Worm (Caenorhabditis elegans) whole organism, L1 larva: Measurements from ENCODE around the gene B0563.1.
A peak's percentile ranks its signal among the peaks of the same experiment; 100 is the strongest.

Experiments
- C04F5.9 ChIP-seq: sonication (generic microtip); optimal IDR thresholded peaks from 2 replicates; lab custom pipeline; 2016; ENCODE audit warnings: missing genetic modification characterization, missing compliant biosample characterization
- Y116A8C.19 ChIP-seq: sonication (generic microtip); optimal IDR thresholded peaks from 2 replicates; lab custom pipeline; 2016; ENCODE audit warnings: missing compliant biosample characterization, missing genetic modification characterization, borderline replicate concordance
- aha-1 ChIP-seq: fragments of 150-350 bp; optimal IDR thresholded peaks from 2 replicates; lab custom pipeline; 2014; ENCODE audit warnings: missing biosample characterization, missing genetic modification characterization
- alr-1 ChIP-seq: fragments of 200-800 bp; sonication (Bioruptor generic); optimal IDR thresholded peaks from 2 replicates; lab custom pipeline; 2018; ENCODE audit warnings: borderline replicate concordance, mild to moderate bottlenecking, missing genetic modification characterization, missing compliant biosample characterization
- aly-2 ChIP-seq: fragments of 150-350 bp; optimal IDR thresholded peaks from 2 replicates; lab custom pipeline; 2014; ENCODE audit warnings: missing biosample characterization, missing genetic modification characterization
- ama-1 ChIP-seq: fragments of 150-350 bp; optimal IDR thresholded peaks from 2 replicates; lab custom pipeline; 2014
- ceh-63 ChIP-seq: fragments of 200-800 bp; sonication (Bioruptor generic); optimal IDR thresholded peaks from 2 replicates; lab custom pipeline; 2018; ENCODE audit warnings: mild to moderate bottlenecking, missing genetic modification characterization, missing compliant biosample characterization
- ceh-8 ChIP-seq: fragments of 200-800 bp; sonication (Bioruptor generic); optimal IDR thresholded peaks from 2 replicates; lab custom pipeline; 2018; ENCODE audit warnings: mild to moderate bottlenecking, missing genetic modification characterization, moderate library complexity, missing compliant biosample characterization
- dpl-1 ChIP-seq, 3 experiments: fragments of 150-350 bp in 2 of 3; sonication (generic microtip) in 1 of 3; optimal IDR thresholded peaks; 2 replicates each; lab custom pipeline; 2014 to 2017; ENCODE audit warnings: missing biosample characterization in 3 of 3, missing genetic modification characterization in 3 of 3, missing genetic modification reagents in 3 of 3
- efl-1 ChIP-seq, 4 experiments: fragments of 150-350 bp; optimal IDR thresholded peaks in 3 of 4; peaks in 1 of 4; 1 replicate in 1 of 4; 2 replicates in 3 of 4; lab custom pipeline; 2014; ENCODE audit warnings: missing biosample characterization in 2 of 4, missing genetic modification characterization in 2 of 4, missing genetic modification reagents in 2 of 4
- egl-27 ChIP-seq, 2 experiments: fragments of 150-350 bp in 1 of 2; sonication (generic microtip); optimal IDR thresholded peaks; 3 replicates each; lab custom pipeline; 2017 to 2018; ENCODE audit warnings: missing biosample characterization in 2 of 2, missing genetic modification characterization in 2 of 2, missing genetic modification reagents in 2 of 2
- elt-2 ChIP-seq: sonication (generic microtip); optimal IDR thresholded peaks from 2 replicates; lab custom pipeline; 2016; ENCODE audit warnings: missing genetic modification characterization, mild to moderate bottlenecking, inconsistent platforms, missing compliant biosample characterization, missing genetic modification reagents
- elt-3 ChIP-seq, 6 experiments: fragments of 150-350 bp in 1 of 6; sonication (generic microtip); optimal IDR thresholded peaks; 2 replicates each; lab custom pipeline; 2017 to 2018; ENCODE audit warnings: missing biosample characterization in 6 of 6, missing genetic modification characterization in 6 of 6, inconsistent platforms in 1 of 6
- fkh-4 ChIP-seq: sonication (generic microtip); optimal IDR thresholded peaks from 2 replicates; lab custom pipeline; 2016; ENCODE audit warnings: missing compliant biosample characterization, missing genetic modification characterization, borderline replicate concordance
- fos-1 ChIP-seq: fragments of 150-350 bp; optimal IDR thresholded peaks from 2 replicates; lab custom pipeline; 2014; ENCODE audit warnings: missing biosample characterization, missing genetic modification characterization
- hpl-2 ChIP-seq: fragments of 150-350 bp; optimal IDR thresholded peaks from 2 replicates; lab custom pipeline; 2014; ENCODE audit warnings: missing biosample characterization, missing genetic modification reagents, missing genetic modification characterization
- isw-1 ChIP-seq: fragments of 200-800 bp; sonication (Bioruptor generic); IDR thresholded peaks from 2 replicates; pipeline ENCODE4 v1.3.6; 2022; ENCODE audit warnings: missing genetic modification characterization, missing compliant biosample characterization
- lin-13 ChIP-seq: fragments of 150-350 bp; optimal IDR thresholded peaks from 2 replicates; lab custom pipeline; 2014; ENCODE audit warnings: missing biosample characterization, missing genetic modification reagents, missing genetic modification characterization
- lin-14 ChIP-seq: fragments of 200-800 bp; sonication (Bioruptor generic); optimal IDR thresholded peaks from 2 replicates; lab custom pipeline; 2018; ENCODE audit warnings: mild to moderate bottlenecking, missing genetic modification characterization, moderate library complexity, missing compliant biosample characterization
- lin-35 ChIP-seq, 2 experiments: fragments of 150-350 bp; optimal IDR thresholded peaks; 2 replicates each; lab custom pipeline; 2014; ENCODE audit warnings: missing biosample characterization in 2 of 2, missing genetic modification characterization in 2 of 2, missing genetic modification reagents in 2 of 2
- mep-1 ChIP-seq: fragments of 150-350 bp; optimal IDR thresholded peaks from 2 replicates; lab custom pipeline; 2014; ENCODE audit warnings: missing biosample characterization, missing genetic modification characterization
- nhr-19 ChIP-seq: fragments of 200-800 bp; sonication (Bioruptor generic); conservative IDR thresholded peaks from 2 replicates; pipeline ENCODE4 v1.3.6; 2022; ENCODE audit warnings: missing genetic modification characterization, missing compliant biosample characterization
- nhr-20 ChIP-seq: sonication (generic microtip); optimal IDR thresholded peaks from 2 replicates; lab custom pipeline; 2016; ENCODE audit warnings: mild to moderate bottlenecking, missing genetic modification characterization, missing compliant biosample characterization
- nhr-85 ChIP-seq: sonication (generic microtip); peaks from one replicate; lab custom pipeline; 2016; ENCODE audit warnings: missing genetic modification characterization, inconsistent platforms, missing compliant biosample characterization
- nhr-90 ChIP-seq: sonication (generic microtip); optimal IDR thresholded peaks from 2 replicates; lab custom pipeline; 2016; ENCODE audit warnings: mild to moderate bottlenecking, missing genetic modification characterization, missing compliant biosample characterization; ENCODE audit not compliant: poor library complexity
- pqm-1 ChIP-seq: sonication (generic microtip); optimal IDR thresholded peaks from 3 replicates; lab custom pipeline; 2017; ENCODE audit warnings: missing biosample characterization, missing genetic modification characterization
- rnt-1 ChIP-seq: sonication (generic microtip); optimal IDR thresholded peaks from 2 replicates; lab custom pipeline; 2016; ENCODE audit warnings: mild to moderate bottlenecking, missing genetic modification characterization, moderate library complexity, missing compliant biosample characterization
- skn-1 ChIP-seq: fragments of 150-350 bp; optimal IDR thresholded peaks from 2 replicates; lab custom pipeline; 2014; ENCODE audit warnings: missing biosample characterization, missing genetic modification characterization
- snu-23 ChIP-seq: sonication (generic microtip); optimal IDR thresholded peaks from 2 replicates; lab custom pipeline; 2016; ENCODE audit warnings: missing genetic modification characterization, missing compliant biosample characterization
- sptf-1 ChIP-seq: fragments of 150-350 bp; optimal IDR thresholded peaks from 2 replicates; lab custom pipeline; 2014; ENCODE audit warnings: missing biosample characterization, missing genetic modification characterization
- sup-37 ChIP-seq: fragments of 200-800 bp; sonication (Bioruptor generic); optimal IDR thresholded peaks from 2 replicates; lab custom pipeline; 2018; ENCODE audit warnings: mild to moderate bottlenecking, missing genetic modification characterization, missing compliant biosample characterization
- tbx-2 ChIP-seq: sonication (generic microtip); optimal IDR thresholded peaks from 2 replicates; lab custom pipeline; 2016; ENCODE audit warnings: missing genetic modification characterization, missing compliant biosample characterization
- unc-130 ChIP-seq: fragments of 150-350 bp; optimal IDR thresholded peaks from 2 replicates; lab custom pipeline; 2017; ENCODE audit warnings: missing biosample characterization, missing genetic modification characterization, inconsistent platforms
- unc-30 ChIP-seq: sonication (generic microtip); optimal IDR thresholded peaks from 2 replicates; lab custom pipeline; 2017; ENCODE audit warnings: missing biosample characterization, missing genetic modification characterization
- unc-62 ChIP-seq: fragments of 150-350 bp; optimal IDR thresholded peaks from 2 replicates; lab custom pipeline; 2014; ENCODE audit warnings: missing biosample characterization, missing genetic modification reagents, missing genetic modification characterization
- unc-86 ChIP-seq: sonication (generic microtip); optimal IDR thresholded peaks from 2 replicates; lab custom pipeline; 2016; ENCODE audit warnings: missing genetic modification characterization, missing compliant biosample characterization
- xbp-1 ChIP-seq: sonication (generic microtip); optimal IDR thresholded peaks from 2 replicates; lab custom pipeline; 2016; ENCODE audit warnings: missing genetic modification characterization, missing compliant biosample characterization
- zip-4 ChIP-seq: fragments of 200-800 bp; sonication (Bioruptor generic); optimal IDR thresholded peaks from 2 replicates; lab custom pipeline; 2018; ENCODE audit warnings: mild to moderate bottlenecking, missing genetic modification characterization, moderate library complexity, missing compliant biosample characterization
- ztf-11 ChIP-seq, 2 experiments: sonication (generic microtip); optimal IDR thresholded peaks; 2 replicates each; lab custom pipeline; 2016 to 2017; ENCODE audit warnings: missing genetic modification characterization in 2 of 2, missing biosample characterization in 1 of 2, missing compliant biosample characterization in 1 of 2
- ztf-4 ChIP-seq: fragments of 150-350 bp; optimal IDR thresholded peaks from 2 replicates; lab custom pipeline; 2014; ENCODE audit warnings: missing biosample characterization, missing genetic modification characterization

The B0563.1 gene

ce11 chrX:9213873-9214341, 42.6 kb downstream of the B0563.1 start, which contains the start of gene C35B8.3 (continued):
- TF ChIP-seq C04F5.9 (no peak), isw-1 (no peak), aha-1 (tag; lab: Kevin White, UChicago) (no peak), Y116A8C.19 (tag; lab: Kevin White, UChicago) (no peak), mep-1 (peak; percentile 29), tbx-2 (peak; percentile 48), ama-1 (lab: Kevin White, UChicago) (no peak), alr-1 (tag; lab: Kevin White, UChicago) (no peak), skn-1 (tag; lab: Kevin White, UChicago) (peak; percentile 23), elt-2 (tag; lab: Kevin White, UChicago) (peak; percentile 81), sup-37 (GFP tag; lab: Kevin White, UChicago) (no peak), zip-4 (GFP tag; lab: Kevin White, UChicago) (no peak), ztf-11 (tag; optimal IDR thresholded peaks at IDR 0.05; lab: Kevin White, UChicago) (no peak), hpl-2 (GFP tag; lab: Kevin White, UChicago) (no peak), ceh-63 (GFP tag; lab: Kevin White, UChicago) (no peak), lin-13 (GFP tag; lab: Kevin White, UChicago) (no peak), nhr-19 (peak; percentile 34), unc-30 (no peak), egl-27 (tag; optimal IDR thresholded peaks at IDR 0.05; lab: Kevin White, UChicago) (no peak), dpl-1 (GFP tag; optimal IDR thresholded peaks at IDR 0.05; lab: Kevin White, UChicago) (peak in 1 of 3 experiments; percentile 6), fkh-4 (tag; lab: Kevin White, UChicago) (no peak), fos-1 (tag; lab: Kevin White, UChicago) (no peak), unc-86 (tag; lab: Kevin White, UChicago) (no peak), elt-3 (tag; optimal IDR thresholded peaks at IDR 0.05; lab: Kevin White, UChicago) (peak in 4 of 6 experiments; percentile 15 to 87 (median 42)), pqm-1 (no peak), ceh-8 (GFP tag; lab: Kevin White, UChicago) (no peak), ztf-4 (no peak), unc-130 (tag; lab: Kevin White, UChicago) (peak; percentile 60), lin-14 (GFP tag; lab: Kevin White, UChicago) (peak; percentile 70), nhr-20 (peak; percentile 90), sptf-1 (tag; lab: Kevin White, UChicago) (no peak), aly-2 (tag; lab: Kevin White, UChicago) (no peak), snu-23 (GFP tag; lab: Kevin White, UChicago) (peak; percentile 76), unc-62 (GFP tag; lab: Kevin White, UChicago) (no peak), xbp-1 (tag; lab: Kevin White, UChicago) (no peak), efl-1 (optimal IDR thresholded peaks at IDR 0.05; lab: Kevin White, UChicago) (no peak), efl-1 (GFP tag; optimal IDR thresholded peaks at IDR 0.05 in 1 of 2; lab: Kevin White, UChicago) (peak in 1 of 2 experiments; percentile 91), nhr-90 (peak; percentile 73), rnt-1 (tag; lab: Kevin White, UChicago) (no peak), nhr-85 (peak; percentile 91), lin-35 (GFP tag; optimal IDR thresholded peaks at IDR 0.05; lab: Kevin White, UChicago) (peak in 1 of 2 experiments; percentile 79)
